Worm (Caenorhabditis elegans) whole organism, mixed stage, embryonic: Measurements from ENCODE around the gene rfp-1.
"Not testable (repeated sequence)": the region's sequence is repeated elsewhere in the genome, so short reads cannot be mapped to it uniquely, and the experiment has no call there.

Experiments used
- M03D4.4 ChIP-seq: sonication (generic microtip); optimal IDR thresholded peaks from 2 replicates; lab custom pipeline; 2017; ENCODE audit warnings: mild to moderate bottlenecking, missing genetic modification characterization, missing compliant biosample characterization
- bed-3 ChIP-seq: fragments of 200-800 bp; sonication (Bioruptor generic); optimal IDR thresholded peaks from 3 replicates; lab custom pipeline; 2018; ENCODE audit warnings: mild to moderate bottlenecking, missing genetic modification characterization, moderate library complexity, missing compliant biosample characterization
- blmp-1 ChIP-seq: fragments of 150-350 bp; optimal IDR thresholded peaks from 2 replicates; lab custom pipeline; 2014; ENCODE audit warnings: missing biosample characterization, missing genetic modification characterization
- ceh-43 ChIP-seq: fragments of 200-800 bp; sonication (Bioruptor generic); optimal IDR thresholded peaks from 2 replicates; lab custom pipeline; 2018; ENCODE audit warnings: mild to moderate bottlenecking, missing genetic modification characterization, moderate library complexity, missing compliant biosample characterization
- ceh-83 ChIP-seq: fragments of 200-800 bp; sonication (Bioruptor generic); optimal IDR thresholded peaks from 2 replicates; lab custom pipeline; 2018; ENCODE audit warnings: mild to moderate bottlenecking, missing genetic modification characterization, missing compliant biosample characterization
- ces-1 ChIP-seq: fragments of 150-350 bp; optimal IDR thresholded peaks from 2 replicates; lab custom pipeline; 2014; ENCODE audit warnings: missing biosample characterization, missing genetic modification reagents, missing genetic modification characterization
- cnd-1 ChIP-seq: fragments of 200-800 bp; sonication (Bioruptor generic); optimal IDR thresholded peaks from 2 replicates; lab custom pipeline; 2018; ENCODE audit warnings: mild to moderate bottlenecking, missing genetic modification characterization, missing compliant biosample characterization
- elt-3 ChIP-seq: fragments of 150-350 bp; optimal IDR thresholded peaks from 2 replicates; lab custom pipeline; 2014; ENCODE audit warnings: missing biosample characterization, missing genetic modification characterization
- flh-1 ChIP-seq: fragments of 200-800 bp; sonication (Bioruptor generic); optimal IDR thresholded peaks from 2 replicates; lab custom pipeline; 2018; ENCODE audit warnings: mild to moderate bottlenecking, missing genetic modification characterization, moderate library complexity, missing compliant biosample characterization
- ham-2 ChIP-seq: fragments of 200-800 bp; sonication (Bioruptor generic); optimal IDR thresholded peaks from 2 replicates; lab custom pipeline; 2018; ENCODE audit warnings: mild to moderate bottlenecking, missing genetic modification characterization, missing compliant biosample characterization
- hlh-1 ChIP-seq: fragments of 150-350 bp; optimal IDR thresholded peaks from 2 replicates; lab custom pipeline; 2014; ENCODE audit warnings: missing biosample characterization, missing genetic modification reagents, missing genetic modification characterization
- lin-13 ChIP-seq: fragments of 150-350 bp; optimal IDR thresholded peaks from 2 replicates; lab custom pipeline; 2014; ENCODE audit warnings: missing biosample characterization, missing genetic modification characterization
- lin-32 ChIP-seq: fragments of 200-800 bp; sonication (Bioruptor generic); optimal IDR thresholded peaks from 2 replicates; lab custom pipeline; 2018; ENCODE audit warnings: mild to moderate bottlenecking, missing genetic modification characterization, missing compliant biosample characterization
- lsy-2 ChIP-seq: fragments of 150-350 bp; optimal IDR thresholded peaks from 2 replicates; lab custom pipeline; 2014; ENCODE audit warnings: missing biosample characterization, missing genetic modification characterization
- mab-5 ChIP-seq: fragments of 150-350 bp; optimal IDR thresholded peaks from 2 replicates; lab custom pipeline; 2014; ENCODE audit warnings: missing biosample characterization, missing genetic modification characterization
- mep-1 ChIP-seq: fragments of 150-350 bp; optimal IDR thresholded peaks from 2 replicates; lab custom pipeline; 2017; ENCODE audit warnings: missing biosample characterization, missing genetic modification reagents, missing genetic modification characterization, inconsistent platforms
- mls-2 ChIP-seq: sonication (generic microtip); optimal IDR thresholded peaks from 2 replicates; lab custom pipeline; 2016; ENCODE audit warnings: mild to moderate bottlenecking, missing genetic modification characterization, moderate library complexity, missing compliant biosample characterization
- nhr-12 ChIP-seq: fragments of 150-350 bp; optimal IDR thresholded peaks from 2 replicates; lab custom pipeline; 2014; ENCODE audit warnings: missing biosample characterization, missing genetic modification characterization
- nhr-2 ChIP-seq: fragments of 150-350 bp; optimal IDR thresholded peaks from 2 replicates; lab custom pipeline; 2014; ENCODE audit warnings: missing biosample characterization, missing genetic modification characterization
- nhr-237 ChIP-seq: fragments of 150-350 bp; optimal IDR thresholded peaks from 2 replicates; lab custom pipeline; 2014; ENCODE audit warnings: missing biosample characterization, missing genetic modification characterization
- nhr-28 ChIP-seq: fragments of 150-350 bp; optimal IDR thresholded peaks from 2 replicates; lab custom pipeline; 2014; ENCODE audit warnings: missing biosample characterization, missing genetic modification characterization
- nhr-76 ChIP-seq: sonication (generic microtip); optimal IDR thresholded peaks from 2 replicates; lab custom pipeline; 2017; ENCODE audit warnings: missing biosample characterization, missing genetic modification characterization
- pha-4 ChIP-seq: fragments of 150-350 bp; optimal IDR thresholded peaks from 2 replicates; lab custom pipeline; 2018; ENCODE audit warnings: missing biosample characterization, missing genetic modification reagents, missing genetic modification characterization
- sem-2 ChIP-seq: fragments of 200-800 bp; sonication (Bioruptor generic); optimal IDR thresholded peaks from 2 replicates; lab custom pipeline; 2018; ENCODE audit warnings: mild to moderate bottlenecking, missing genetic modification characterization, missing compliant biosample characterization
- sptf-1 ChIP-seq: sonication (generic microtip); optimal IDR thresholded peaks from 2 replicates; lab custom pipeline; 2017; ENCODE audit warnings: mild to moderate bottlenecking, missing genetic modification characterization, moderate library complexity, missing compliant biosample characterization
- unc-120 ChIP-seq: sonication (generic microtip); optimal IDR thresholded peaks from 2 replicates; lab custom pipeline; 2017; ENCODE audit warnings: missing genetic modification characterization, missing compliant biosample characterization; ENCODE audit not compliant: poor library complexity, severe bottlenecking
- unc-39 ChIP-seq: fragments of 150-350 bp; optimal IDR thresholded peaks from 2 replicates; lab custom pipeline; 2014; ENCODE audit warnings: missing biosample characterization, missing genetic modification characterization
- unc-62 ChIP-seq: fragments of 150-350 bp; optimal IDR thresholded peaks from 2 replicates; lab custom pipeline; 2014; ENCODE audit warnings: missing biosample characterization, missing genetic modification reagents, missing genetic modification characterization
- zip-8 ChIP-seq: fragments of 150-350 bp; optimal IDR thresholded peaks from 2 replicates; lab custom pipeline; 2014; ENCODE audit warnings: missing biosample characterization, missing genetic modification characterization
- ztf-11 ChIP-seq: fragments of 150-350 bp; optimal IDR thresholded peaks from 2 replicates; lab custom pipeline; 2014; ENCODE audit warnings: missing biosample characterization, missing genetic modification characterization

rfp-1 gene

DNA sequence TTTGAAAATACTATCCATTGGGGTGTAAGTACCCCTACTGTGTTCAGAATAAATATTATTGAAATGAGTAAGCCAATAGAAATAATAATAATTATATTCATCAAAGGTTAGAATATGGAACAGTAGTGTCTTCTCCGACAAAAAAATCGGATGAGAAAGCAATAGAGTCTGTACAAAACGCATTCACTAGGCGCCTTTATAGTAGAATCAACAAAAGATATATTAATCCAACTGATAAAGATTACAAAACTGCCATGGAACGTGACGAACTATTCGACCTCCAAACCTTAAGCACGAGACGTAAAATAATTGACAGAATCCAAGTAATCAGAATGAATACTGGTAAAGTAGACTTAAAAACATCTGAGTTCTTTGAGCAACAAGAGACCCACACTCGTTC is 10.6 kb upstream of the rfp-1 start, which contains the start of gene clc-29:
TSS of gene clc-29 (minus strand) at position 101 of the 400 bp plus-strand sequence.
- TF ChIP-seq ceh-83 (GFP tag; lab: Kevin White, UChicago); pha-4 (tag; lab: Kevin White, UChicago); sem-2 (GFP tag; lab: Kevin White, UChicago): not testable (repeated sequence)
- TF ChIP-seq, all 35 proteins: peak for 0; not testable (repeated sequence) for 35

DNA sequence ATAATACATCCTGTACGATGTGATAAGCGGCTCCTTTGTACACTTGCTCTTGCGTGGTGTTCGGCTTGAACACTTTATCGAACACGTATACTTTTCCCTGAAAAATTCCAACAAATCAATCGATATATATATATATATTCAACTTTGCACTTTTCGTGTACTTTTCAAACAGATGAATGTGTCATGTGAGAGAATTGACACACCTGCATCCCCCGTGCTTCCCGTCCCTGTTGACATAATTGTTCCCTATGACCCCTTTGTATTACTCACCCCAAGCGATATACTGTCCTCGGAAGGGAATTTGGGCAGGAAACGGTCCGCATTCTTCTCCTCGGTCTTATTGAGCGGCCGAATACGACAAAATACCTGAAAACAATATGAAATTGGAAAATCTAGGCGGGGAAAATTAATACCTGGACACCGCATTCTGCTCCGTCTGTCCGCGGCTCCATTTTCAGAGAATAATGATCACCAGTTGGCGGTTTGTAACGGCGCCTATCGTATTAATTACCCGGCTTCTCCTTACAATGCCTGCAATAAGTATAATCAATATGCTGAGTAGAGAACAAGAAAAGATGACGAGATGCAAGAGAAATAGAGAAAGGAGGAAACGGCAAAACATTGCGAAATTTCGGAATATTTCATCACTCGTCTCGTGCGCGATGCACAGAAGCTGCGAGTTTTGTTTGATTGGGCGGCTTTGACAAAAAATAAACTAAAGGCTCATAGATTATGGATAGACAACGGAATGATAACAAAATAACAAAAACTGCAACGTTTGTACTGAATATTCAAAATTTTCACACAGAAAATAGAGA is 3.6 kb upstream of the rfp-1 start, which contains the start of gene unc-116:
TSS of gene unc-116 (minus strand) at position 531 of the 818 bp plus-strand sequence.
- TF ChIP-seq pha-4 (tag; lab: Kevin White, UChicago) = peak; percentile 78
- TF ChIP-seq nhr-237 (tag; lab: Kevin White, UChicago) = peak; percentile 69
- peak; percentile 11 for TF ChIP-seq ham-2 (GFP tag; lab: Kevin White, UChicago)
- no peak for TF ChIP-seq nhr-2 (tag; lab: Kevin White, UChicago)
- peak; percentile 13 for TF ChIP-seq elt-3 (tag; lab: Kevin White, UChicago)
- peak; percentile 50 for TF ChIP-seq ces-1 (GFP tag; lab: Kevin White, UChicago)
- TF ChIP-seq cnd-1 = no peak

DNA sequence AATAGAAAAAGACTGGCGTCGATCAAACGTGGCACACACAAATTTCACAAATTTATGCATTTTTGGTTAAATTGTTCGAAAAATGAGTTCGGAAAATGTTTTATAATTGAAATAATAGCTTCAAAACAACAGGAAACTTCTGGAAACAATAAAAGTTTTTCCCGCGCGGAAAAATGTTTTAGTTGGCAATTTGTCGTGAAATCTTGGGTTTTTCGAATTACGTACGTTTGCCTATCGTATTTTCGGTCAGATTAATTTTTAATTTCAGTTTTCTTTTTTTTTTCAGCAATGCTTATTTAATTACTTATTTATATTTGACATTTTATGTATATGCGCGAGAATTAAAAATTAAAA is 3.0 kb upstream of the rfp-1 start:
- TF ChIP-seq hlh-1 = no peak
- no peak for TF ChIP-seq nhr-12 (tag; lab: Kevin White, UChicago)
- TF ChIP-seq nhr-28 (tag; lab: Kevin White, UChicago) = no peak
- TF ChIP-seq ceh-83 (GFP tag; lab: Kevin White, UChicago) = no peak
- TF ChIP-seq zip-8 (tag; lab: Kevin White, UChicago) = no peak
- TF ChIP-seq ztf-11 (tag; lab: Kevin White, UChicago) = no peak
- no peak for TF ChIP-seq ces-1 (GFP tag; lab: Kevin White, UChicago)
- TF ChIP-seq lin-13 = no peak
- no peak for TF ChIP-seq nhr-76 (tag; lab: Kevin White, UChicago)
- TF ChIP-seq lsy-2 (tag; lab: Kevin White, UChicago) = no peak
- TF ChIP-seq pha-4 (tag; lab: Kevin White, UChicago) = no peak
- TF ChIP-seq bed-3 = no peak
- TF ChIP-seq flh-1 (GFP tag; lab: Kevin White, UChicago) = no peak
- TF ChIP-seq mls-2 (tag; lab: Kevin White, UChicago) = no peak
- TF ChIP-seq nhr-237 (tag; lab: Kevin White, UChicago) = no peak
- TF ChIP-seq M03D4.4 (tag; lab: Kevin White, UChicago) = no peak
- no peak for TF ChIP-seq blmp-1 (tag; lab: Kevin White, UChicago)
- TF ChIP-seq ceh-43 (GFP tag; lab: Kevin White, UChicago) = no peak
- no peak for TF ChIP-seq sem-2 (GFP tag; lab: Kevin White, UChicago)
- TF ChIP-seq elt-3 (tag; lab: Kevin White, UChicago) = no peak

DNA sequence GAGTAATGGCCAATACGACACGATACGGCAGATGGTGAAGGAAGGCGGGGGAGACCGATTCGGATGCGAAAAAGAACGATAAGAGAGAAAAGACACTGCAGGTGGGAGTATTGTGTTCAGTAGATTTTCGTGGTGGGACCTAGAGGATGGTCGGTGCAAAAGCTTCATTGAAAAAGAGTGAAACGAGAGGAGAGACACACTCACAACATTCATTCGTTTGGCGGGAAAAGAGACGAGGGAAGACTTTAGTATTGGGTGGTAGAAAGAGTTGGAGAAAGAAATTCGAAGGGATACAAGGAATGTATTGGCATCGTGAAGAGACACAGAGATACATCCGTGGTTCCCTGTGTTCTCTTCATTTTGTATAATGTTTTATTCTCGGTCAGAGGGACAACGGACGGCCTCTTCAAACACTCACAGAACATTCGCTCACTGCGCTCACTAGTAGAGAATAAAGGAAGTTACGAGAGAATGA is 2.0 kb upstream of the rfp-1 start:
- no peak for TF ChIP-seq lin-13
- no peak for TF ChIP-seq ham-2 (GFP tag; lab: Kevin White, UChicago)
- TF ChIP-seq ces-1 (GFP tag; lab: Kevin White, UChicago) = peak; percentile 68
- TF ChIP-seq mep-1 (tag; lab: Kevin White, UChicago) = peak; percentile 48
- no peak for TF ChIP-seq ztf-11 (tag; lab: Kevin White, UChicago)
- no peak for TF ChIP-seq elt-3 (tag; lab: Kevin White, UChicago)
- TF ChIP-seq ceh-83 (GFP tag; lab: Kevin White, UChicago) = no peak
- TF ChIP-seq mab-5 (tag; lab: Kevin White, UChicago) = no peak
- no peak for TF ChIP-seq sptf-1
- no peak for TF ChIP-seq sem-2 (GFP tag; lab: Kevin White, UChicago)
- peak; percentile 47 for TF ChIP-seq lin-32 (GFP tag; lab: Kevin White, UChicago)
- no peak for TF ChIP-seq unc-39
- peak; percentile 78 for TF ChIP-seq cnd-1
- TF ChIP-seq lsy-2 (tag; lab: Kevin White, UChicago) = peak; percentile 35
- peak; percentile 28 for TF ChIP-seq nhr-237 (tag; lab: Kevin White, UChicago)
- peak; percentile 70 for TF ChIP-seq hlh-1
- TF ChIP-seq M03D4.4 (tag; lab: Kevin White, UChicago) = peak; percentile 31
- TF ChIP-seq unc-120 (tag; lab: Kevin White, UChicago) = peak; percentile 64
- TF ChIP-seq mls-2 (tag; lab: Kevin White, UChicago) = peak; percentile 62
- no peak for TF ChIP-seq nhr-2 (tag; lab: Kevin White, UChicago)
- peak; percentile 33 for TF ChIP-seq pha-4 (tag; lab: Kevin White, UChicago)
- peak; percentile 71 for TF ChIP-seq unc-62
- TF ChIP-seq, all 35 proteins: peak for 12
